Worm (Caenorhabditis elegans): ENCODE measurements around the gene ZK402.2.

The ZK402.2 gene

DNA sequence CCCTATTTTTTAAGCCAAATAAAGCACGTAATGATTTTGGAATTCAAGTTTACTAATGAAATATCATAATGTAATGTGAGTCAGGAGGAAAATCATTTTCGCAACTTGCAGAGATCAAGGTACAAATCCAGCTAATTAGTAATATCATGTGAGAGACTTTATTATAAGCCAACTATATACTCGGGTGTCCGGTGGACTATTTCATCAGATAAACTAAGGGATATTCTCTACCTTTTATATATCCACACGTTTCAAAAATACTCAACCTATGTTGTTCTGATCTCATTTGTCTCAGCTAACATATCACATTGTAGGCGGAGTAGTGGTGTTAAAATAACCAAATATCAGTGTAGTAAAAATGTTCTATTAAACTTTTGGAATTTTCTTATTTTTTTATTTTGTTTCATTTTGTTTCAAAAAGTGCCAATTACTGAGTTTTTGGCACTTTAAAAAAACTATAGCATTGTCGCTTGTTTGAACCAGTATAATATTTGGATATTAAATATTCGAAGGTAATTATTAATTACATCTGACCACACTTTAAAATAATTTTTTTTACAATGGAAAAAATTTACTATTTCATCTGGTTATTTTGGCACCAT is 14.1 kb upstream of the ZK402.2 start (continued):
- no peak for TF ChIP-seq elt-1 (tag; optimal IDR thresholded peaks at IDR 0.05)
- TF ChIP-seq tbx-2 (tag; optimal IDR thresholded peaks at IDR 0.05), result peak; percentile 97
- peak; percentile 96 for TF ChIP-seq ceh-28 (tag; optimal IDR thresholded peaks at IDR 0.05)
- no peak for TF ChIP-seq mml-1 (tag; optimal IDR thresholded peaks at IDR 0.05)
- TF ChIP-seq fos-1 (tag; optimal IDR thresholded peaks at IDR 0.05), result peak; percentile 74

DNA sequence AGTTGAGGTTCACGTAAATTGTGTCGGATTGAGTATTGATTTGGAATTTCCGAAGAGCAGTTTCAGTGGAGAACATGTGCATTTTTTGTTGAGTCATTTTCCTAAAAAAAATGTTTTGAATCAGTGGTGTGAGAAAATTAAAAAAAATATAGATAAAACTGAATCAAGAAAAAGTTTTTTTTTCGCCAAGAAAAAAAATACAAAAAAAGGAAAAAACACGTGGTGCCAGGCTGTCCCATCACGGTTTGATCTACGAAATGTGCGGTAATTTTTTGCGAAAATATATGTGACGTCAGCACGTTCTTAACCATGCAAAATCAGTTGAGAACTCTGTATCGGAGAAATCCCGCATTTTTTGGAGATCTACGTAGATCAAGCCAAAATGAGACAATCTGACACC is 9.7 kb upstream of the ZK402.2 start, which contains the start of gene F56C3.9:
Gene F56C3.9 (minus strand): TSS at position 101 of the 400 bp plus-strand sequence.
- TF ChIP-seq egl-5 (tag; optimal IDR thresholded peaks at IDR 0.05) (no peak), mml-1 (tag; optimal IDR thresholded peaks at IDR 0.05) (no peak), nhr-77 (tag; optimal IDR thresholded peaks at IDR 0.05) (no peak), lin-15B (tag; optimal IDR thresholded peaks at IDR 0.05) (no peak), nfya-1 (tag; optimal IDR thresholded peaks at IDR 0.05; ENCODE audit: insufficient read depth) (no peak), nhr-25 (tag; optimal IDR thresholded peaks at IDR 0.05) (no peak), elt-1 (tag; optimal IDR thresholded peaks at IDR 0.05) (no peak), unc-39 (tag; optimal IDR thresholded peaks at IDR 0.05) (no peak), jun-1 (tag; optimal IDR thresholded peaks at IDR 0.05) (no peak), sea-2 (GFP tag; optimal IDR thresholded peaks at IDR 0.05) (no peak), ceh-82 (tag; optimal IDR thresholded peaks at IDR 0.05) (no peak), nhr-28 (tag; optimal IDR thresholded peaks at IDR 0.05) (no peak)

DNA sequence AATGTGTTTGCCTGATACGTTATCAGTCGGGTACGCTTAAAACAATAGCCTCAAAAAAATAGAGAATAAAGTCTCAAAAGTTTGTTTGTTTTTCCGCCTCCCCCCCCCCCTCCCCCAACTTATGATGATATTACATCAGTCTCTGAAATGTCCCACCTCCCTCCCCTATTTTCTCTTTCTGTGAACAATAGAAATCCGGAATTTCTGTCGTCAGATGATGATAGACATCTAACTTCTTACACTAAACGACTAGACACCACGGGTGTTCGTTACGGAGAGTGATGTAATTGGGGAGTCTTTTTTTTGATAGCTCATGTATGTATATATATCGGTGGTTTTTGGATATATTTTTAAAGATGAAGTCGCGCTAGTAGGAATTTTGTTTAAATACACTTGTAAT is 9.1 kb upstream of the ZK402.2 start:
- TF ChIP-seq elt-2 (tag; optimal IDR thresholded peaks at IDR 0.05), result peak; percentile 4
- TF ChIP-seq ceh-82 (tag; optimal IDR thresholded peaks at IDR 0.05), result no peak
- TF ChIP-seq tbx-2 (tag; optimal IDR thresholded peaks at IDR 0.05), result no peak

DNA sequence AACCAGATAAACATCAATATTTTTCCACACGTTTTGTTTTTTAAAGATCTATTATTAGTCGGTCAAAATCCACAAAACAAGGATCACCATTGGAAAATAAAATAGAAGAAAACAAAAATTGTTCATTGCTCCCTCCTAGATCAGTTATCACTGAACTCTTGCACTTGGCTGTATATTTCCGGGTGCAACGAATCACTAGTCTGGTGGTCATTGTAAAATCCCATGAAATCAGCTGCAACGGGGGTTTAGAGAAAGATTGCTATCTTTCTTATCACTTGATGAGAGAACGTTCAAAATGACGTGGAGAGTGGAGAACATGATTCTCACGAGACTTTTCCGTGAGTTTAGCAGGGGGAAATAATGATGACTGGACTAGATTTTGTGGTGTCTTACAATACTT is 7.8 kb upstream of the ZK402.2 start:
- TF ChIP-seq lin-15B (tag; optimal IDR thresholded peaks at IDR 0.05), result no peak
- peak in 1 of 3 experiments; percentile 27 for TF ChIP-seq elt-3 (tag; optimal IDR thresholded peaks at IDR 0.05)
- peak; percentile 65 for TF ChIP-seq egl-5 (tag; optimal IDR thresholded peaks at IDR 0.05)
- peak; percentile 86 for TF ChIP-seq jun-1 (tag; optimal IDR thresholded peaks at IDR 0.05)
- peak; percentile 32 for TF ChIP-seq egl-27 (tag; optimal IDR thresholded peaks at IDR 0.05)
- TF ChIP-seq nhr-28 (tag; optimal IDR thresholded peaks at IDR 0.05), result no peak
- TF ChIP-seq nhr-23 (tag; optimal IDR thresholded peaks at IDR 0.05), result peak; percentile 18
- peak; percentile 14 for TF ChIP-seq nfya-1 (tag; optimal IDR thresholded peaks at IDR 0.05; ENCODE audit: insufficient read depth)
- TF ChIP-seq pqm-1 (tag; optimal IDR thresholded peaks at IDR 0.05), result peak; percentile 72
- TF ChIP-seq hmg-11 (tag; optimal IDR thresholded peaks at IDR 0.05), result no peak
- peak; percentile 74 for TF ChIP-seq nhr-43 (tag; optimal IDR thresholded peaks at IDR 0.05; ENCODE audit: poor library complexity, severe bottlenecking)

DNA sequence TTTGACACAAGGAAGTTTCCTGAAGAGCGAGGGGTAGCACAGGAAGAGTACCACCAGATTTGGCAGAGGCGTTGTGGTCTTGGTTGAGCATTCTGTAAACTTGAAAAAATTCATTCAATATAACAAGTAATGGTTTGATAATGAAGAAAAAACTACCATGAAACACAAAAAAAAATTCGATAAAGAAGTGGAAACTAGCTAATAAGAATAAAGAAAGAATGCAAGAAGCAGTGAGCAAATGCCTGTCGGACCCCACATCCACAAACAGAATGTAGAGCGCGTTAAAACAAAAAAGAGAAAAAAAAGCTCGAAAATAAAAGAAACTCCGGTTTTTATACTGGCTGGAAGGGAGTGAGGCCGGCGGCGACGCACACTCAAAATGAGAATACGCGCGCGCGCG is 6.0 kb upstream of the ZK402.2 start, which contains the start of gene H39E20.1:
Gene H39E20.1 (minus strand): TSS at position 101 of the 400 bp plus-strand sequence.
- TF ChIP-seq nhr-77 (tag; optimal IDR thresholded peaks at IDR 0.05) (no peak), sea-2 (GFP tag; optimal IDR thresholded peaks at IDR 0.05) (no peak), nhr-25 (tag; optimal IDR thresholded peaks at IDR 0.05) (no peak), elt-2 (tag; optimal IDR thresholded peaks at IDR 0.05) (no peak), tbx-2 (tag; optimal IDR thresholded peaks at IDR 0.05) (no peak), pha-4 (tag; optimal IDR thresholded peaks at IDR 0.05) (no peak), unc-62 (GFP tag; optimal IDR thresholded peaks at IDR 0.05) (no peak), lin-15B (tag; optimal IDR thresholded peaks at IDR 0.05) (no peak), nhr-12 (tag; optimal IDR thresholded peaks at IDR 0.05) (no peak), elt-3 (tag; optimal IDR thresholded peaks at IDR 0.05) (no peak), pqm-1 (tag; optimal IDR thresholded peaks at IDR 0.05) (no peak), ceh-16 (tag; optimal IDR thresholded peaks at IDR 0.05) (no peak), unc-39 (tag; optimal IDR thresholded peaks at IDR 0.05) (no peak), ceh-9 (tag; optimal IDR thresholded peaks at IDR 0.05) (no peak), nhr-28 (tag; optimal IDR thresholded peaks at IDR 0.05) (no peak), nhr-43 (tag; optimal IDR thresholded peaks at IDR 0.05; ENCODE audit: poor library complexity, severe bottlenecking) (no peak), elt-1 (tag; optimal IDR thresholded peaks at IDR 0.05) (no peak), nhr-11 (tag; optimal IDR thresholded peaks at IDR 0.05) (no peak), mdl-1 (tag; optimal IDR thresholded peaks at IDR 0.05) (no peak)

DNA sequence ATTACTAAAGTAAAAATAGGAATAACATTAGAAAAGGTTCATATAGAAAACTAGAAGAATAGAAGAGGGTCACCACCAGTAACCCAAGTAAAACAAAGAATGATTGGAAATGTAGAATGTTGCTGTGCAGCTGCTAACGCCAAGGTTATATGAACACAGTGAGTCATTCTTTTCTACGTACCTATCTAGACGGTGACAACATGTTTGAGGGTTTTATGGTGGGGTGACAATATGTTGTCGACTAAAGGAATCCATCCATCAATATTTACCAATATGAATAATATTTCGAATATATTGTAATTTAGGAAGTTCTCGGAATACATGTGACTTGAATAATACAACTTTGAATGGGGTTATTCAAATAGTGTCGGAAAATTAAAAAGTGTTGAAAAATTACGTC is 2.3 kb upstream of the ZK402.2 start, which contains the start of gene ZK402.5:
Gene ZK402.5 (minus strand): TSS at position 101 of the 400 bp plus-strand sequence.
- TF ChIP-seq aly-2 (tag; optimal IDR thresholded peaks at IDR 0.05) (no peak), pha-4 (tag; optimal IDR thresholded peaks at IDR 0.05) (peak; percentile 28)

Data from whole organism, L3 larva.